Fruit fly (Drosophila melanogaster) whole organism, embryonic: ENCODE measurements around the gene CG4461.
A peak's percentile ranks its signal among the peaks of the same experiment; 100 is the strongest.

ENCODE experiments used
- CG1529 ChIP-seq: fragments of 200-800 bp; sonication (Bioruptor generic); optimal IDR thresholded peaks from 3 replicates; lab custom pipeline; 2018; ENCODE audit warnings: missing biosample characterization, missing genetic modification characterization
- CG7271 ChIP-seq: fragments of 200-800 bp; sonication (Bioruptor generic); optimal IDR thresholded peaks from 2 replicates; lab custom pipeline; 2018; ENCODE audit warnings: missing biosample characterization, mild to moderate bottlenecking, missing genetic modification characterization, moderate library complexity
- CG7987 ChIP-seq: fragments of 200-800 bp; sonication (Bioruptor generic); optimal IDR thresholded peaks from 2 replicates; lab custom pipeline; 2018; ENCODE audit warnings: missing biosample characterization, mild to moderate bottlenecking, missing genetic modification characterization, moderate library complexity
- CG8478 ChIP-seq: fragments of >200 bp; optimal IDR thresholded peaks from 2 replicates; lab custom pipeline; 2018
- HLH3B ChIP-seq: fragments of 200-800 bp; sonication (Bioruptor generic); IDR thresholded peaks from 2 replicates; pipeline ENCODE4 v1.3.6; 2022; ENCODE audit warnings: missing biosample characterization, missing genetic modification characterization
- MBD-R2 ChIP-seq: fragments of 200-800 bp; sonication (Bioruptor generic); IDR thresholded peaks from 2 replicates; pipeline ENCODE4 v1.3.6; 2022; ENCODE audit warnings: missing biosample characterization, missing genetic modification characterization
- Mes4 ChIP-seq: fragments of 200-800 bp; sonication (Bioruptor generic); optimal IDR thresholded peaks from 2 replicates; lab custom pipeline; 2016; ENCODE audit warnings: missing biosample characterization, missing genetic modification characterization
- dpn ChIP-seq, 2 experiments: fragments of 200-800 bp; sonication (Bioruptor generic); optimal IDR thresholded peaks; 3 replicates each; lab custom pipeline; 2016; ENCODE audit warnings: missing biosample characterization in 2 of 2, missing genetic modification characterization in 2 of 2
- ham ChIP-seq: fragments of 200-800 bp; sonication (Bioruptor generic); IDR thresholded peaks from 2 replicates; pipeline ENCODE4 v1.3.6; 2022; ENCODE audit warnings: missing biosample characterization, missing genetic modification characterization
- nerfin-2 ChIP-seq: fragments of 200-800 bp; sonication (Bioruptor generic); IDR thresholded peaks from 2 replicates; pipeline ENCODE4 v1.3.6; 2022; ENCODE audit warnings: missing biosample characterization, missing genetic modification characterization; ENCODE audit not compliant: partially characterized antibody
- sens ChIP-seq: fragments of 200-800 bp; sonication (Bioruptor generic); peaks from one replicate; lab custom pipeline; 2016; ENCODE audit warnings: missing biosample characterization, missing genetic modification characterization

DNA sequence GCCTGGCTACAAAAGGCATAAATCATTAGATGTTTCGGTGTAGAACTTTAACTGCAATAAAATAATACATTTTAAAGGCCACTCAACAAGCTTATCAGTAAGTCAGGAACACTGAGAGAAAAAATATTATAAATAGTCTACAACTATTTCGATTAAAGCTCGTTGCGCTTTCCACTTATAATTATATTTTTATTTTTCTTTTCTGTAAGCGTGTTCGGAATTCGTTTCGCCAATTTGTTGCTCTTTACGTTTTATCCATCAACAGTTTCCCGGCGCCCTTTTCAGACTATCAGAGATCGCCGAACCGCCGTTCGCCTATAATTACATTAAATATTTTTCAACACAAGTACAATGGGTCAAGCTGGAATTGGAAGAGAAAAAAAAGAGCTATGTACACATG is 36.2 kb upstream of the CG4461 start:
- TF ChIP-seq ham (GFP tag; lab: Robert Waterston, UW): no peak
- no peak for TF ChIP-seq nerfin-2 (GFP tag; lab: Robert Waterston, UW)
- no peak for TF ChIP-seq CG7987
- peak; percentile 70 for TF ChIP-seq sens (GFP tag; lab: Kevin White, UChicago)
- TF ChIP-seq Mes4 (GFP tag; lab: Kevin White, UChicago): no peak
- no peak for TF ChIP-seq HLH3B (GFP tag; lab: Robert Waterston, UW)
- no peak for TF ChIP-seq dpn (GFP tag; optimal IDR thresholded peaks at IDR 0.05; lab: Kevin White, UChicago)
- TF ChIP-seq CG1529 (GFP tag; lab: Kevin White, UChicago): no peak
- TF ChIP-seq CG7271: no peak
- TF ChIP-seq MBD-R2: no peak
- TF ChIP-seq CG8478 (lab: Kevin White, UChicago): no peak
